Worm (Caenorhabditis elegans) whole organism, L3 larva: ENCODE results near the gene prmt-9.
"Not testable (repeated sequence)": the region's sequence is repeated elsewhere in the genome, so short reads cannot be mapped to it uniquely, and the experiment has no call there.

Experiments
- ZK546.5 ChIP-seq: sonication (generic microtip); optimal IDR thresholded peaks from 2 replicates; lab custom pipeline; 2017; ENCODE audit warnings: missing biosample characterization, missing genetic modification characterization
- aly-2 ChIP-seq: fragments of 150-350 bp; optimal IDR thresholded peaks from 2 replicates; lab custom pipeline; 2014; ENCODE audit warnings: missing biosample characterization, missing genetic modification characterization
- ama-1 ChIP-seq: fragments of 150-350 bp; optimal IDR thresholded peaks from 2 replicates; lab custom pipeline; 2018
- ceh-28 ChIP-seq: fragments of 150-350 bp; optimal IDR thresholded peaks from 2 replicates; lab custom pipeline; 2014; ENCODE audit warnings: missing biosample characterization, missing genetic modification reagents, missing genetic modification characterization
- ceh-82 ChIP-seq: fragments of 150-350 bp; optimal IDR thresholded peaks from 2 replicates; lab custom pipeline; 2014; ENCODE audit warnings: missing biosample characterization, missing genetic modification characterization
- ceh-9 ChIP-seq: sonication (generic microtip); optimal IDR thresholded peaks from 2 replicates; lab custom pipeline; 2018; ENCODE audit warnings: missing biosample characterization, missing genetic modification characterization
- egl-5 ChIP-seq: fragments of 150-350 bp; optimal IDR thresholded peaks from 2 replicates; lab custom pipeline; 2017; ENCODE audit warnings: missing biosample characterization, missing genetic modification reagents, missing genetic modification characterization, inconsistent platforms
- elt-1 ChIP-seq: fragments of 150-350 bp; optimal IDR thresholded peaks from 2 replicates; lab custom pipeline; 2014; ENCODE audit warnings: missing biosample characterization, missing genetic modification characterization
- fkh-10 ChIP-seq: sonication (generic microtip); optimal IDR thresholded peaks from 2 replicates; lab custom pipeline; 2017; ENCODE audit warnings: missing biosample characterization, missing genetic modification reagents, missing genetic modification characterization
- fkh-2 ChIP-seq: fragments of 150-350 bp; optimal IDR thresholded peaks from 2 replicates; lab custom pipeline; 2014; ENCODE audit warnings: missing biosample characterization, missing genetic modification reagents, missing genetic modification characterization
- hmg-11 ChIP-seq: sonication (generic microtip); optimal IDR thresholded peaks from 2 replicates; lab custom pipeline; 2016; ENCODE audit warnings: missing genetic modification characterization, missing compliant biosample characterization
- jun-1 ChIP-seq: fragments of 150-350 bp; optimal IDR thresholded peaks from 2 replicates; lab custom pipeline; 2014; ENCODE audit warnings: missing biosample characterization, missing genetic modification reagents, missing genetic modification characterization
- lin-15B ChIP-seq: fragments of 150-350 bp; optimal IDR thresholded peaks from 2 replicates; lab custom pipeline; 2014; ENCODE audit warnings: missing biosample characterization, missing genetic modification characterization
- lin-39 ChIP-seq: fragments of 150-350 bp; optimal IDR thresholded peaks from 2 replicates; lab custom pipeline; 2018; ENCODE audit warnings: missing biosample characterization, missing genetic modification reagents, missing genetic modification characterization
- mdl-1 ChIP-seq: fragments of 150-350 bp; optimal IDR thresholded peaks from 2 replicates; lab custom pipeline; 2014; ENCODE audit warnings: missing biosample characterization, missing genetic modification characterization
- mml-1 ChIP-seq: fragments of 150-350 bp; sonication (generic microtip); optimal IDR thresholded peaks from 3 replicates; lab custom pipeline; 2014; ENCODE audit warnings: missing biosample characterization, missing genetic modification characterization
- nfya-1 ChIP-seq: sonication (generic microtip); optimal IDR thresholded peaks from 2 replicates; lab custom pipeline; 2017; ENCODE audit warnings: missing genetic modification characterization, mild to moderate bottlenecking, missing compliant biosample characterization, antibody characterized with exemption, moderate library complexity; ENCODE audit not compliant: insufficient read depth
- nhr-11 ChIP-seq: fragments of 150-350 bp; optimal IDR thresholded peaks from 2 replicates; lab custom pipeline; 2014; ENCODE audit warnings: missing biosample characterization, missing genetic modification characterization
- nhr-23 ChIP-seq: fragments of 150-350 bp; optimal IDR thresholded peaks from 2 replicates; lab custom pipeline; 2014; ENCODE audit warnings: missing biosample characterization, missing genetic modification reagents, missing genetic modification characterization
- nhr-25 ChIP-seq: sonication (generic microtip); optimal IDR thresholded peaks from 2 replicates; lab custom pipeline; 2017; ENCODE audit warnings: missing biosample characterization, missing genetic modification characterization
- nhr-28 ChIP-seq: fragments of 150-350 bp; optimal IDR thresholded peaks from 2 replicates; lab custom pipeline; 2014; ENCODE audit warnings: missing biosample characterization, missing genetic modification characterization
- nhr-67 ChIP-seq: fragments of 150-350 bp; optimal IDR thresholded peaks from 2 replicates; lab custom pipeline; 2014; ENCODE audit warnings: missing biosample characterization, missing genetic modification characterization
- nhr-76 ChIP-seq: fragments of 150-350 bp; sonication (generic microtip); optimal IDR thresholded peaks from 5 replicates; lab custom pipeline; 2014; ENCODE audit warnings: missing biosample characterization, missing genetic modification characterization
- nhr-77 ChIP-seq: fragments of 150-350 bp; optimal IDR thresholded peaks from 2 replicates; lab custom pipeline; 2014; ENCODE audit warnings: missing biosample characterization, missing genetic modification characterization
- skn-1 ChIP-seq: fragments of 150-350 bp; optimal IDR thresholded peaks from 2 replicates; lab custom pipeline; 2014; ENCODE audit warnings: missing biosample characterization, missing genetic modification characterization
- snpc-4 ChIP-seq: fragments of 150-350 bp; optimal IDR thresholded peaks from 2 replicates; lab custom pipeline; 2014; ENCODE audit warnings: missing biosample characterization, missing genetic modification characterization
- tbx-2 ChIP-seq: sonication (generic microtip); optimal IDR thresholded peaks from 2 replicates; lab custom pipeline; 2016; ENCODE audit warnings: mild to moderate bottlenecking, missing genetic modification characterization, missing compliant biosample characterization
- unc-62 ChIP-seq: fragments of 150-350 bp; sonication (generic microtip); optimal IDR thresholded peaks from 4 replicates; lab custom pipeline; 2014; ENCODE audit warnings: missing biosample characterization, missing genetic modification reagents, missing genetic modification characterization
- zag-1 ChIP-seq: fragments of 150-350 bp; optimal IDR thresholded peaks from 2 replicates; lab custom pipeline; 2014; ENCODE audit warnings: missing biosample characterization, missing genetic modification characterization

The prmt-9 gene

DNA sequence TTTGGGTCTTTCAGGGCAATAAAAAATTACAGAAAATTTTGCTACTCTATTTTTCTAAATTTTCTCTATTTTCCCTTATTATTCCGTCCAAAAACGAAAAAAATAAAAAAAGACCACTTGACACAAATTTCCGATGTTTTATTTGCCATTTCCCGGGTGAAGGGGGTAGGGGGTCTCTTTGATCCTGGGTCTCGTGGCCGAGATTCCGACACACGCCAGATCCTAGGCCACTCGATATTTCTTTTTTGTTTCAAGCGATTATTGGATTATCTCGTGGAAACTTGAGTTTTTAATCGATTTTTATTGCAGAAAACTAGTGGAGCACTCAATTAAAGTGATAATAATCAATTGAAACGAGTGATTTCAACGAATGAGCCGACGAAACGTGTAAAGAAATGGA lies 31.1 kb downstream of the prmt-9 start, which contains the start of the genes wdfy-3 and C26H9A.4:
TSS of gene wdfy-3 (plus strand) at position 308 of the 400 bp plus-strand sequence.
TSS of gene C26H9A.4 (plus strand) at position 317 of the 400 bp plus-strand sequence.
- peak; percentile 45 for TF ChIP-seq hmg-11
- TF ChIP-seq nfya-1 (tag; lab: Kevin White, UChicago): peak; percentile 11
- TF ChIP-seq fkh-2 (tag; lab: Kevin White, UChicago): no peak
- TF ChIP-seq elt-1 (tag; lab: Kevin White, UChicago): no peak
- peak; percentile 3 for TF ChIP-seq snpc-4 (tag; lab: Kevin White, UChicago)
- TF ChIP-seq lin-15B: peak; percentile 35
- TF ChIP-seq ceh-28: no peak
- TF ChIP-seq, all 47 proteins: peak for 4

ce11 chrIV:12651570-12651969 lies 32.6 kb downstream of the prmt-9 start:
- no peak for TF ChIP-seq jun-1
- TF ChIP-seq mml-1 (tag; lab: Kevin White, UChicago): no peak
- TF ChIP-seq elt-1 (tag; lab: Kevin White, UChicago): no peak
- TF ChIP-seq ceh-82 (tag; lab: Kevin White, UChicago): no peak
- TF ChIP-seq tbx-2 (tag; lab: Kevin White, UChicago): no peak
- TF ChIP-seq nhr-28 (tag; lab: Kevin White, UChicago): no peak
- TF ChIP-seq fkh-2 (tag; lab: Kevin White, UChicago): no peak
- TF ChIP-seq nfya-1 (tag; lab: Kevin White, UChicago): peak; percentile 73
- no peak for TF ChIP-seq ZK546.5 (tag; lab: Kevin White, UChicago)
- TF ChIP-seq nhr-23 (tag; lab: Kevin White, UChicago): no peak
- TF ChIP-seq lin-39: peak; percentile 1
- no peak for TF ChIP-seq ama-1
- no peak for TF ChIP-seq skn-1 (tag; lab: Kevin White, UChicago)
- TF ChIP-seq snpc-4 (tag; lab: Kevin White, UChicago): peak; percentile 10
- no peak for TF ChIP-seq mdl-1 (tag; lab: Kevin White, UChicago)
- peak; percentile 62 for TF ChIP-seq lin-15B
- TF ChIP-seq nhr-76: no peak
- no peak for TF ChIP-seq ceh-28
- TF ChIP-seq nhr-25 (tag; lab: Kevin White, UChicago): no peak
- no peak for TF ChIP-seq nhr-77 (tag; lab: Kevin White, UChicago)
- TF ChIP-seq zag-1 (tag; lab: Kevin White, UChicago): no peak
- no peak for TF ChIP-seq nhr-11 (tag; lab: Kevin White, UChicago)
- peak; percentile 41 for TF ChIP-seq hmg-11
- no peak for TF ChIP-seq ceh-9
- TF ChIP-seq fkh-10: peak; percentile 92
- no peak for TF ChIP-seq aly-2
- TF ChIP-seq nhr-67 (tag; lab: Kevin White, UChicago): no peak
- no peak for TF ChIP-seq unc-62 (GFP tag; lab: Kevin White, UChicago)

ce11 chrIV:12650597-12650996 lies 33.6 kb downstream of the prmt-9 start:
- TF ChIP-seq nhr-67 (tag; lab: Kevin White, UChicago) (no peak), nfya-1 (tag; lab: Kevin White, UChicago) (peak; percentile 92)

DNA sequence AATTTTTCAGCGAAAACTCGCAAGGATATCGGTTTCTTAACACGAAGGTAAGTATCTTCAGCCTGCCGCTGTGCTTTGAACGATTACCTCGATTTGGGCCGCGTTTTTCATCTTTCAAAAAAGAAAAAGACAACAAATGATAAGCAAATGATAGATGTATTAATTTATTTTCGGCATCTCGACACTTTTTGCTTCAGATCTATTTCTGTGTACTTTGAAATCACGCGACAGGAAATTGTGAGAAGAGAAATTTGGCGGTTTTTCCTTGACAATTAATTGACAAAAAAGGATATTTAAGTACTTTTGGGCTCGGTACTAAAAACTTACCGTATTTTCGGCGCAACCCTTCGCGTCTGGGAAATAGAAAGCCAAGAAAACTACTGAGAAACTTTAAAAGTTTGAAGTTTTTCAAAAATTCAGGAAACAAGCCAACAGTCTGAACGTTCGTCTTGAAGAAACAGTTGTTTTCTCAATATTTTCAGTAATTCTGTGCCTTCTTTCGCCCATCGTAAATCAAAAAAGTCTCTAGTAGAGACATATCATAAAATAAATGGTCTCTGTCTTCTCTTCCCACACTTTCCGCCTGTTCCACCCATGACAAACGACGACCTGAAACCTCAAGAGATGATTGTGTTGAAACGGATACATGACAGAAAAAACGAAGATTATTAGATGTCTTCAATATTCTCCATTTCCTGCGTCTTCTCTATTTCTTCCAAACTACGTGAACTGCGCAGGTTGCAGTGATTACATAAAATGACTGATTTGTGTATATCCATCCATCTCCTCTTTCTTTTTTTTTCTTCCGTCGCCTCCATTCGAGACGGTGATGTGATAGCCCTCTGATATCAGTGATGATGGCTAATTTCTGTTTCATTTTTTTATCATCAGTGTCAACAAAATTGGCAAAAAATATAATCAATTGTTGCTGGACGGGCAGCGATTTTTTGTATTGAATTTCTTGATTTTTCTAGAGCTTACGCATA lies 43.0 kb downstream of the prmt-9 start:
- no peak for TF ChIP-seq nhr-77 (tag; lab: Kevin White, UChicago)
- peak; percentile 14 for TF ChIP-seq nhr-23 (tag; lab: Kevin White, UChicago)

ce11 chrIV:12640137-12640536 lies 44.0 kb downstream of the prmt-9 start, which contains the start of gene vha-7:
TSS of gene vha-7 (plus strand) at chrIV:12640462.
- TF ChIP-seq nhr-76 (no peak), nhr-28 (tag; lab: Kevin White, UChicago) (no peak)
- TF ChIP-seq, all 47 proteins: peak for 0

DNA sequence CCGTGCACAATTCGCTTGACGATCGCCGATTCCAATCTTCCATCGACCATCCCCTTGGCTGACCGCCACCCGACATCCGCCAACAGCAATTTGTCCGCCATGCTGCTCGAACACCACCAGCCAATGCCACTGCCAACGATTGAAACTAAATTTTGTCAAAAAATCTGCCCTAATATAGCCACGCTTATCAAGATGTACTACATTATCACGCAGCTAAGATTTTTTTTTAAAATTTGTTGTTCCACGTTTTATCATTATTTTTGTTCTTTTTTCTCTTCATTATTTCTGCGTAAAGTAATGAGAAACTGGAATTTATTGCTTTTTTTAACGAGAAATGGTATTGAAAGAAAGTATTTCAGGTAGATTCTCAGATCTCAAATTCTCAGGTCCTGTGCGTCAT lies 44.9 kb downstream of the prmt-9 start, which contains the start of gene C26H9A.3:
TSS of gene C26H9A.3 (minus strand) at position 101 of the 400 bp plus-strand sequence.
- TF ChIP-seq egl-5 (tag; lab: Kevin White, UChicago); jun-1; nhr-76: not testable (repeated sequence)
